Worm (Caenorhabditis elegans): ENCODE results near the gene F11D11.22.
"Not testable (repeated sequence)": the region's sequence is repeated elsewhere in the genome, so short reads cannot be mapped to it uniquely, and the experiment has no call there.

F11D11.22 gene

DNA sequence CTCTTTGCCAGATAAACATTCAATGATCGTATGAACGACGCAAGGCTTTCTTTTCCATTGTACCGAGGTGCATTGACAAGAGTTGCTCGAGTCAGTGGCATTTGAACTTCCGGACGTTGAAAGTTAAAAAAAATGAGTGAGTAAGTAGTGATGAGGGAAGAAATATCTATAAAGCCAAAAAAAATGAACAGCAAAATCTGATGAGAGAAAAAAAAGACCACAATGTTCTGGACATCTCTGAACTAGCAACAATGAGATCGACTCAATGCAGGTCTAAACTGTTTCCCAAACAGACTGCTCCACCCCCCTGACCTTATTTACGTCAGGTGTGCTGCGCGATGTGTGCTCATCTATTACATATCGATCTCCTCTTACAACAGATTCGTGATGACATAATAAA is 11.7 kb upstream of the F11D11.22 start, which contains the start of the genes F11D11.21 and F11D11.12:
TSS of gene F11D11.21 (minus strand) at position 101 of the 400 bp plus-strand sequence.
TSS of gene F11D11.12 (minus strand) at position 238 of the 400 bp plus-strand sequence.
- no peak for TF ChIP-seq unc-62 (GFP tag; optimal IDR thresholded peaks at IDR 0.05)

- no peak for TF ChIP-seq unc-62 (GFP tag; optimal IDR thresholded peaks at IDR 0.05)
Observed at ce11 chrV:18753036-18753435, 9.1 kb upstream of the F11D11.22 start, which contains the start of gene F11D11.6. Gene F11D11.6, minus strand, starts transcription at chrV:18753136.

DNA sequence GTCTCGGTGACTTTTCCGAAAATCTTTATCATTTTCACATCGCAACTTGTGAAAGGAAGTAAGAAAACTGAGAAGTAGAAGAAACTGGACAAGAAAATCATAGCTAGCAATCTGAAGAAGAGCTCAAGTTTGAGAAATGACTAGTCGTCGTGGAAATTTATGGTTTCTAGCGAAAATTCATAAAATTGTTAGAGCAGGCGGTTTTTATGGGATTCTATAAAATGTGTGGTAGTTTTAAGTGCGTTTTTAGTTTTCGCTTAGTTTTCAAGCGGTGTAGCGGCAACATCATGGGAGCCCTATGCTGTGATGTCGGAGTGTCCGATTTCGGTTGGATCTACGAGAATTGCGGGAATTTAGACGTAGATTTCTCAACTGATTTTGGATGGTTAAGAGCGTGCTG is 7.8 kb upstream of the F11D11.22 start, which contains the start of gene clec-254:
TSS of gene clec-254 (minus strand) at position 101 of the 400 bp plus-strand sequence.
- not testable (repeated sequence) for TF ChIP-seq unc-62 (GFP tag; optimal IDR thresholded peaks at IDR 0.05)

ce11 chrV:18760174-18760573 is 2.0 kb upstream of the F11D11.22 start, which contains the start of gene F11D11.3:
Gene F11D11.3, minus strand, starts transcription at chrV:18760274.
- TF ChIP-seq unc-62 (GFP tag; optimal IDR thresholded peaks at IDR 0.05): no peak

ce11 chrV:18761078-18761477 is 1.1 kb upstream of the F11D11.22 start, which contains the start of gene F11D11.4:
Gene F11D11.4, plus strand, starts transcription at chrV:18761378.
- TF ChIP-seq unc-62 (GFP tag; optimal IDR thresholded peaks at IDR 0.05): no peak

ce11 chrV:18769902-18770301 is 7.8 kb downstream of the F11D11.22 start:
- TF ChIP-seq unc-62 (GFP tag; optimal IDR thresholded peaks at IDR 0.05): no peak

DNA sequence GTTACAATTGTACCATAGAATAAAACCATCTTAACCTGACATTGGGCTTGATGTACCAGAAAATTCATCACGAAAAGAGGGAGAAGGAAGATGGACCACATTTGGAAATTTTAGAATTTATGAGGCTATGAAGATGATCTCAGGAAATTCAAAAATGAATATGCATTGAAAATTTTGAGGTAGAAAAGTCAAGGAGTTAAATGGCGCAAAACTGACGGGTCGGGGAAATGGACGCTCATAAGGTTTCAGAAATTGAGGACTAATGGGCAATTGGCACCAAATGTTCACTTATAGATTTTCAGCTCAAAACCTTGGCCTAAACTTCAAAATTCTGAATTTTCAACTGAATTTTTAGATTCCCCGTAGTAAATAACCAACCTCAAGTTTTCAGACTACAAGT is 8.5 kb downstream of the F11D11.22 start, which contains the start of gene clec-255:
TSS of gene clec-255 (minus strand) at position 101 of the 400 bp plus-strand sequence.
- no peak for TF ChIP-seq unc-62 (GFP tag; optimal IDR thresholded peaks at IDR 0.05)

- no peak for TF ChIP-seq unc-62 (GFP tag; optimal IDR thresholded peaks at IDR 0.05)
Observed at ce11 chrV:18771390-18771789, 9.2 kb downstream of the F11D11.22 start, which contains the start of gene clec-256. Gene clec-256, plus strand, starts transcription at chrV:18771690.

DNA sequence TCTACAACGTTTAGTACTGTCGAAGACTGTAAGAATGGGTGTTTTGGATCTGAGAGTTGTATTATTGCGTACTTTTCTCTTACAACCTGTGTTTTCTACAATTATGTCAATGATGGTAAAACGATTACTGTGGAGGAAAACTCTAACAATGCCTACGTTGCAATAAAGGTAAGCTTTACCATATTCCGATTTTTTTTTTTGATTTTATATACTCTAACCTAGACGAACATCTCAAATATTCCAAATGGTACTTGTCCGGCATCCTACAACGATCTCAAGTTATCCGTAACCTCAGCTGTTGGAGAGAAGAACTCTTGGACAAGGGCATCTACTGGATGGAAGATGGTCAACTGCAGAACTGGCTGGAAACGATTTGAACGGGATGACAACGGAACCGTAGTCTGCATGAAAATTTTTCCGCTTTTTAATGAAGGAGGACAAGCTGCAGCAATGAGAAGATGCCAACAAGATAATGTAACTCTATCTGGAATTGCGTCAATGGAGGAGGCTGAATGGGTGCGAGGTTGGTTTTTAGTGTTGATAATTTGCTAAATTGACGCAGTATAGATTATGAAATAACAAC is 9.8 kb downstream of the F11D11.22 start:
- no peak for TF ChIP-seq unc-62 (GFP tag; optimal IDR thresholded peaks at IDR 0.05)

ce11 chrV:18772761-18773160 is 10.6 kb downstream of the F11D11.22 start, which contains the start of gene clec-257:
Gene clec-257, plus strand, starts transcription at chrV:18773061.
- no peak for TF ChIP-seq unc-62 (GFP tag; optimal IDR thresholded peaks at IDR 0.05)

ce11 chrV:18776245-18776737 is 14.1 kb downstream of the F11D11.22 start, which contains the start of gene Y17D7B.4:
Gene Y17D7B.4, minus strand, starts transcription at chrV:18776687.
- no peak for TF ChIP-seq unc-62 (GFP tag; optimal IDR thresholded peaks at IDR 0.05)

- TF ChIP-seq unc-62 (GFP tag; optimal IDR thresholded peaks at IDR 0.05): no peak
Observed at ce11 chrV:18780605-18781004, 18.5 kb downstream of the F11D11.22 start.

DNA sequence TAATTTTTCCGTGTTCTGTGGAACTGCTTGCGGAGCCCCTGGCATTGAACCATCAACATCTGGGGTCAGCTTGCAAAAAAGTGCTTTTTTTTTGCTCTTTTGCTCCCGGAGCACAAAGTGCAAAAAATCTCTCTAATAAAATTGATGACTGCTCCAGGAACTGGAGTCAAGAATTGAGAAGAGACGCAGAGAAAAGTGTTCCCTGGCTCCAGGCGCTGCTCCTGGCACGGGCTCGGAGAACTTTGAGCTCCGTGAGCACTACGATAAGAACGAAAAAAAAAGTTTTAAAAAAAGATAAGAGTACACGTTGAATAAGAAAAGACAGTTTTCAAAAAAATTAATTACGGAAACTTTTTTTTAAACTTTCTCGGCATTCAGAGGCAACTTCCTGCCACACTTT is 20.6 kb downstream of the F11D11.22 start:
- TF ChIP-seq unc-62 (GFP tag; optimal IDR thresholded peaks at IDR 0.05): no peak

- no peak for TF ChIP-seq unc-62 (GFP tag; optimal IDR thresholded peaks at IDR 0.05)
Observed at ce11 chrV:18783474-18783873, 21.3 kb downstream of the F11D11.22 start, which contains the start of gene Y17D7B.10. Gene Y17D7B.10, plus strand, starts transcription at chrV:18783716.

ce11 chrV:18786694-18787093 is 24.6 kb downstream of the F11D11.22 start, which contains the start of gene Y17D7B.3:
Gene Y17D7B.3, minus strand, starts transcription at chrV:18786794.
- no peak for TF ChIP-seq unc-62 (GFP tag; optimal IDR thresholded peaks at IDR 0.05)

- no peak for TF ChIP-seq unc-62 (GFP tag; optimal IDR thresholded peaks at IDR 0.05)
Observed at ce11 chrV:18787417-18787918, 25.3 kb downstream of the F11D11.22 start, which contains the start of gene Y17D7B.2. Gene Y17D7B.2, plus strand, starts transcription at chrV:18787739.

Data from whole organism, dauer.